Fruit fly (Drosophila melanogaster) whole organism: ENCODE measurements around the gene CG14718.

Experiments used
- Dll ChIP-seq: fragments of >200 bp; optimal IDR thresholded peaks from 2 replicates; lab custom pipeline; 2017
- psq ChIP-seq: fragments of >200 bp; optimal IDR thresholded peaks from 2 replicates; lab custom pipeline; 2017

dm6 chr3R:11655873-11656374 lies 44.5 kb upstream of the CG14718 start, which contains the start of gene CG42327:
- TF ChIP-seq Dll (lab: Kevin White, UChicago), result no peak
- no peak for TF ChIP-seq psq (lab: Kevin White, UChicago)
